Worm (Caenorhabditis elegans) whole organism, L4/young adult: ENCODE measurements around the gene dpy-10.

Experiments used
- W03F9.2 ChIP-seq: fragments of 150-350 bp; optimal IDR thresholded peaks from 2 replicates; lab custom pipeline; 2014; ENCODE audit warnings: missing biosample characterization, missing genetic modification characterization
- dao-5 ChIP-seq: sonication (generic microtip); optimal IDR thresholded peaks from 2 replicates; lab custom pipeline; 2016; ENCODE audit warnings: missing genotype, missing genetic modification characterization, moderate library complexity, missing compliant biosample characterization
- him-1 ChIP-seq: sonication (generic microtip); optimal IDR thresholded peaks from 2 replicates; lab custom pipeline; 2016; ENCODE audit warnings: missing genotype, missing genetic modification reagents, missing genetic modification characterization, missing compliant biosample characterization

- TF ChIP-seq him-1 (tag; lab: Kevin White, UChicago), result no peak
- TF ChIP-seq dao-5 (tag; lab: Kevin White, UChicago), result no peak
- TF ChIP-seq W03F9.2 (tag; lab: Kevin White, UChicago), result no peak
These were observed 48.2 kb downstream of the dpy-10 start for ce11 chrII:6663799-6664198.
